Fruit fly (Drosophila melanogaster): ENCODE data around the gene Nep1.
A peak's percentile ranks its signal among the peaks of the same experiment; 100 is the strongest.

Nep1 gene

DNA sequence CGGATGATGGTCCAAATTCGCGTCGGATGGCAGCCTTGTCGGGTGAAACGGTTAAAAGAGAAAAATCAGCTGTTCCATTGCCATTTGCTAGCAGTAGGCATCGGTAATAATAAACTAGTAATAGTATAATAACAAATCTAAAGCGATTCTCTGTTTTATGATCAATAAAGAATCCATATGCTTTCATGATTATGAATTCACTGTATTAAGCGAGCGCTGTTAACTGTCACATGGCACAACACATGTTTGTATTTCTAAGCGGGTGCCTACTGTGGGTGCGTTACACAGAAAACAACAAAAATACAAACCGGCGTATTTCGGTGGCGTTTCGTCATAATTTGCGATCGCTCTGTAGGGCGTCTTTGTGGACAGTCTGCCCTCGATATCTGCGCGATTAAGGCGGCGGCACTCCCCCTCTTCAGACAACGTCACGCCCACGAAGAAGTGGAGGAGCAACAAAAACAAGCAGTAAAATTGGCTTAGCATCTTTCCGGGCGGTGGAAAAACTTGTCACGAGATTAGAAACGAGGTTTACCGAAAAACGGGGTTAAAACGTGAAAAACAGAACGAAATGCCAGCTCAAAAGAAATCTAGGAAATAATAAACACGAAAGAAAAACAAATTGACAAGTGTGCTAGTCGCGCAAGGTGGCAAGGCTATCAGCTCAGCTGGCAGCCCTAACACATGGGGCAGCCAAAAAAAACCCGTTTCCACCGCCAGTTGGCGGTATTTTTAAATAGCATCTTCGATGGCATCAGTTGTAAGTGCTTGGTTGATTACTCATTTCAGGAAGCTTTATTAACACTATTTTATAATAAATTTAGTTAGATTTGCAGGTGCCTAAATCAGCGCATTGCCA, at the start of gene Nep1, which contains the start of gene Mipp2:
TSS of gene Nep1 (plus strand) at position 397 of the 859 bp plus-strand sequence.
TSS of gene Mipp2 (minus strand) at position 663 of the 859 bp plus-strand sequence.
- peak; percentile 45 for TF ChIP-seq noc (tag; optimal IDR thresholded peaks at IDR 0.05)

DNA sequence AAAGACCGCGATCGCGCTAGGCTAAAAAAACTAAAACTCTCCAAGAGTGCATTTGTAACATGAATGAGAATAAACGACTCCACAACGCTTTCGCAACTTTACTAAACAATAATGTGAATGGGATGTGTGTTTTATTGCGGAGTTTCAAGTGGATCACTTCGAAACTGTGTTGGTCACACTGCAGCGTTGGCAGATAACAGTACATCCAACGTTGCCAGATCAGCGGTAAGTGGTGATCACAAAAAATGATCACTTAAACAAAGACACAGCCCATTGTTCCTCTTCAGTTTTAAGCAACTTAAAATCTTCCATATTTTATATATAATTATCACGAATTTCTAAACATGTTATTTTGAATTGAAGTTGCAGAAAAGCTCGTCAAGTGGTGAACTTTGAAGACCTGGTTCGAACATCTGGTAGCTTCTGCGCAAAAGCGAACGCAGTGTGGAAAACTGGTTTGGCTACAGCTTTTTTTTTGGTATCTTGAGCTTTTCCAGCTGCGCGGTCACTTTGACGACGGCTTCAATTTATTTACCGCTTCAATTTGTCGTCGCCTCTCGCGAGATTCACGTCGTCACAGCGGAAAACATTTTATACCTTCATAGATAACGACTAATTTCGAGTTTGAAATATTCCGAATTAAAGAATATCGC, 40.6 kb upstream of the Nep1 start, which contains the start of gene CG5921:
TSS of gene CG5921 (plus strand) at position 547 of the 653 bp plus-strand sequence.
- TF ChIP-seq noc (tag; optimal IDR thresholded peaks at IDR 0.05): no peak

DNA sequence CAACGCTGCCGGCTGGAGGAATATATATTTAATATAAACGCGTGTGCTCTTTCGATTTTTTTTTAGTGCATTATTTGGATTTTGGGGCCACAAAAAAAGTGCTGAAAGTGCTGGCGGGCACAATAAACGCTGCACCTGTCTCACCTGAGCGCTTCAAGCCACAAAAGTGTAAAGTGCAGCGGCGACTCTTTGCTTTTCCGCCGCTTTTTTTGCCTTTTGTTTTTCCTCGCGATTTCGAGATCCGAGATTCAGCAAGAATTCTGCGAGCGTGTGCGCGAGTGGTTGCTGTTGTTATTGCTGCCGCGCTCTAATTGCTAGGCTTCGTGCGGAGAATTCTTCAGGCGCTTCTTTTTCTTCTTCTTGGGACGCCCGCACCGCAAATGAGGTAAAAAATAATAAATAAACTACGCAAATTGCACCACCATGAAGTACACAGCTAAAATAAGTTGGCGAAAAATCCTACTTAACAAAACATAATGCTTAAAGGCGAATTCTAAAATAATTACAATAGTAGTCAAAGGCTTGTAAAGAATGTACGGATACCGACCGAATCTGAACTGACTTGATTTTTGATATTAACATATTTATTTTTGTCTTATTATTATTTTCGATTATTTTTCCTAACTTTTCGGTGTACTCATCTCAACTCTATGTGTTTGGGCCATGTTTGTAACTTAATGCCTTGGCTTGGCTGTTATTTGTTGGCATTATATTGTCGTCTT, 39.9 kb upstream of the Nep1 start:
- TF ChIP-seq noc (tag; optimal IDR thresholded peaks at IDR 0.05): no peak

DNA sequence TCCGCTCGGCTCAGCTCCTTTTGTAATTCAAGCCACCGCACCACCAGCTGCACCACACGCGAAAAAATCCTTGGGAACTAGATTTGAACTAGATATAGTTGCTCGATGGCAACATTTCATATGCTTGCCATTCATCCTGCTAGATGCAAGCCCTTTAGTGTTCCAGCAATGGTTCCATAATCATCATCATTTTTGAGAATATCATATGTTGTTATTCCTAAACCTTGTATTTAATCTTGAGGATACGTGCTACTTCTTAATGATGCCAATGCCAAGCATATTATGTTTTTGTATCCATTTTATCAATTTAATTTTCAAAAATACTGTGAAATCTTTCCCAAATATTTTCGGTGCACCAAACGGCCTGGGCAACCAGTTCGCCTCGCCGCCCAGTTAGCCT, 38.1 kb upstream of the Nep1 start:
- no peak for TF ChIP-seq noc (tag; optimal IDR thresholded peaks at IDR 0.05)

DNA sequence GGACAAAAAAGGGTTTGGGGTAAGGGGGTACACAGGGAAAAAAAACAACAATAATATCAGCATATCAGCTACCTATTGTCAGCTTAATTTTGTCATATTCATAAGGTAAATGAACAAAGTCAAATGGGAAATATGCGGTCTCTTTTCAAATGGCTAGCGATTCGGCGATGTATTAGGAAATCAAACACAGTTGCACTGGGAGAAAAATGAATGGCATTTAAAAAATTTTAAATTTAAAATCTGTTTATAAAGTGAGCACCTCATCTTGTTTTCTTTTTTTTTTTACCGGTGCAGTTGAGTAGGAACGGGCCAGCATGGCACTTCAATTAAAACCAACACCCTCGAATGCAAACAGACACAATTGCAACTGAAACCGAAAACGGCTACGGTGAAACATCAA, 37.0 kb upstream of the Nep1 start:
- no peak for TF ChIP-seq noc (tag; optimal IDR thresholded peaks at IDR 0.05)

DNA sequence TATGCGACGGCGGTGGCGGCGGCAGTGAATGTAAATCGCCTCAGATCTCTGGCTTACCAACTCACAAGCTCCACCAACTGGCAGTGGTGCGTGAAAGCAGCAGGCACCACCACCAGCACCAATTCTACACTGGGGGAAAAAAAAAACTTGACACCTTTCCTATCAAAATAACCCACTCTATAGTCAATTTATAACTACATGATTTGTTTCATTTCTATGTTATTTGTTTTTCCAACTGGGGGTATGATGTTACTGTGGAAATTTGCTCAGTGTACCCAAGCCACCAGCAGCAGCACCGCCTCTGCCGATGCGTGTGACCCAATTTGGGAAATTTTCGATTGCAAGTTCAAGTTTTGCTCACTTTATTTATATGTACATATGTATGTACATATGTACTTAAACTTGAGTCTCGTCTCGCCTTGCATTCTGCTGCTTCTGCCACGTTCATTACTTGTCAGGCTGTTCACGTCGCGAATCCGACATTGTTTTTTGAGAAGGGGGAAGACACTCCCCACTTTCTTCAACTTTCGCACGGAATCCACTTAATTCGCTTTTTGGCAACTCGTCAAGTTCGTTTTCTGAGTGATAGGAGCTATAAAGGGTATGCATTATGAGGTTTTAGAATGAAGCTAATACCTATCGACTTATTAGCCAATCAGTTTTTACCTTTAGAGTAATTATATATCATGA, 31.7 kb upstream of the Nep1 start:
- no peak for TF ChIP-seq noc (tag; optimal IDR thresholded peaks at IDR 0.05)

DNA sequence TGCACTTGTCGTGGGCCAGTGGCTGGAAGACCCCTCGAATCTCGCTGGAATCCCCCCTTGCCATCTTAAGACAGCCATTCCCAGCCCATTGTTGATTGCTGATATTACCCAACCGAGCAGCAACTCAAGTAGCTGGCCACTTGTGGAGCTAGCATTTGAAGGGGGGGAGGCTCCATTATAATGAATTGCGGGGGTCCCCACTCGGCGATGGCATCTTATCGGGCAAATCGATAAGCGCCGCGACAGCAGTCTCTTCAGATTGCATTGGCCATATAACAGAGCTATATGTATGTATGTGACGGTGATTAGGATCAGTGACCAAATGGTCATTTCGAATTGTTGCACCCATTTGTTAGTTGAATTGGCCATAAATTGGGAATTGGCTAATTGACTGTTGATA, 28.8 kb upstream of the Nep1 start:
- no peak for TF ChIP-seq noc (tag; optimal IDR thresholded peaks at IDR 0.05)

DNA sequence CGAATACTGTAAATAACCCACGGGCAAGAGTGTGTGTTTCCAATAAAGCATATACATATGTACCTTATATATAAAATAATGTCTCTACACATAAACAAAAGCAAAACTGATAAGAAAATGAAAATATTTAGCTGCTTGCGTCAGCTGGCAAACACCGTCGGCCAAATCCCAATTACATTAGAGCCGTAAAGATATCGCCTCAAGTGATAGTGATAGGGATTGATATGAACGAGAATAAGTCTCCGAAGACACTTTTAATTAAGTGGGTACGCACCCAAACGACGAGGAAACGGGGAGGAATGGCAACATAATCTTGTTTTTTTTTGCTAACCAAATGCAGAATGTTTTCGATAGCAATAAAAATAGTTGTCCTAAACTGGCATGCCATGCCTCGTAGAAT, 26.5 kb upstream of the Nep1 start:
- TF ChIP-seq noc (tag; optimal IDR thresholded peaks at IDR 0.05): no peak

DNA sequence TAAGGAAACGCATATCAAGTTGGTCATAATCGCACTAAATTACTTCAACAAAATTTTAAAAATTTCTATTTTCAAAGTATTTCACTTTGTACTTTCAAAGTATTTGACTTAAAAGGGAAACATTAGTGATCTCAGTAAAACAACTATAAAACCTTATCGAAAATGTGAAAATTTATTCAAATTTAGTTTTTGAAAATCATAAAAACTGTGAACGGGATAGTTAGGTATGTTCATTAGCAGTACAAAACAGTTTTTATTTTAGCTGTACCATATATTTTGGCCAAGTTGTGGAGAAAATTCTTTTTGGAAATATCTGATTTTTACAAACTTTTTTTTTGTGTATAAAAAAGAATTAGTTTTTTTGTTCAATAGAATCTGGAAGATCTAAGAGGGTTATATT, 24.7 kb upstream of the Nep1 start, which contains the start of gene CG43115:
TSS of gene CG43115 (minus strand) at position 101 of the 400 bp plus-strand sequence.
- no peak for TF ChIP-seq noc (tag; optimal IDR thresholded peaks at IDR 0.05)

DNA sequence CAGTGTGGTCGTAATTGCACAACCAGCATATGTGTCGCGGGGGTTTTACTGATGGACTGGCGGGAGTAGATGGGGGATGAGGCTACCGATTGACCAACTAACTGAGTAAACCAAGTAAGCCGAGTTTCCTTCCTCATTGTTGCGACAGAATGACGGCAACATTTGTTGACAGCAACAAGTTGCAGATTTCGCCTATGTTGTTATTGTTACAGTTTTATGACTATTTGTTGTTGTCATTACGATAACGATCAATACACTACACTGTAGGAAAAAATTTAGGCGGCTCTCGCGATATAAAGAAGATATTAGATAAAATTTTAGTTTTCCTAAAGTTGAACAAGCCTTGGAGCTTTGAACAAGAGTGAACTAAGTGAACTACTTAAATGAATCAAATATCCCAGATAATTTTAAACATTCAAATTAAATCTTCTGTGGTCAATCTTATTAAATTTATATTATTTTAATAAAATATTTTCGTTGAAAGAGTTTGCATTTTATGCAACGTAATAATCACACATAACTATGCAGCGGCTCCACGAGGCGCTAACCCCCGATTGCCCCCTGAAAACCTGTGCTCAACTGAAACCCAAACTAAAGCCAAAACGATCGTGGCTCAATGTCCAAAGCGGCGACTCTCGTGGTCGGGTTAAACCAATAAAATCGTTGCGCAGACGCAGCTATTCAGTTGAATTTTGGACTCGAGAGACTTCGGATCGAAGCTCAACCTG, 23.6 kb upstream of the Nep1 start, which contains the start of gene CG5928:
TSS of gene CG5928 (plus strand) at position 678 of the 728 bp plus-strand sequence.
- TF ChIP-seq noc (tag; optimal IDR thresholded peaks at IDR 0.05): no peak

DNA sequence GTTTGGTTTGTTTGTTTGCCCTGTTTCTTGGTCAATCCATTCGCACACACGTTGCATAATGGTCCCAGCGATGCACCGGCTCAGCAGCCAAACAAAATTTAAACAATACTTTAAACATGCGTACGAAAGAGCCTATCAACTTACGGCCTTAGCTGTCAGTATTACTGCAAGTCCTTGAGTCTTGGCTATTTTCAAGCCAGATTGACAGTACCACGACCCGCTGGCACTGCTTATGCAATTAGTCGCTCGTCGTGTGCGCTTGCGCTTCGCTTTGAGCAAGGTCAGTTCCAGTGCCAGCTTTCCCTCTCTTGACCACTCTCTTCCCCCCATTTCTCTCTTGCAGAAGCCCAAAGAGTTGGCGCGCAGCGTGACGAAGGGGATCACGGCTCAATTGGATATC, 22.3 kb upstream of the Nep1 start:
- no peak for TF ChIP-seq noc (tag; optimal IDR thresholded peaks at IDR 0.05)

DNA sequence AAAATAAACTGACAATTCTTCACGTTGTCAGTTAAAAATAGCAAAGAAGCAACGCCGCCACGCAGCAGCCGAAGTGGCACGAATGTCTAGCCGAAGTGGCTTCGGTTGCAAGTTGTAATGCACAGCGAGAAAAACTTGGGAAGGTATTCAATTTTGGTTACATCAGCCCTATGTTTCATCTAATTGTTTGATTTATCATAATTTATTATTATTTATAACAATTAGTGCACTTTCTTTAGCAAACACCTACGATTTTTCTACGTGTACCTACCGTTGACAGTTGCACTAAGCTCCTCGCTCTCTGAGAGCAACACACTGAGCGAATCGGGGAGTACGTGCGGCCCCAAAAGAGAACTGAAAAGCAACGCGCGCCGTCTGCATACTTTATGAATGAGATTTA, 16.2 kb upstream of the Nep1 start, which contains the start of gene Tsp5D:
TSS of gene Tsp5D (minus strand) at position 13 of the 400 bp plus-strand sequence.
- peak; percentile 16 for TF ChIP-seq noc (tag; optimal IDR thresholded peaks at IDR 0.05)

DNA sequence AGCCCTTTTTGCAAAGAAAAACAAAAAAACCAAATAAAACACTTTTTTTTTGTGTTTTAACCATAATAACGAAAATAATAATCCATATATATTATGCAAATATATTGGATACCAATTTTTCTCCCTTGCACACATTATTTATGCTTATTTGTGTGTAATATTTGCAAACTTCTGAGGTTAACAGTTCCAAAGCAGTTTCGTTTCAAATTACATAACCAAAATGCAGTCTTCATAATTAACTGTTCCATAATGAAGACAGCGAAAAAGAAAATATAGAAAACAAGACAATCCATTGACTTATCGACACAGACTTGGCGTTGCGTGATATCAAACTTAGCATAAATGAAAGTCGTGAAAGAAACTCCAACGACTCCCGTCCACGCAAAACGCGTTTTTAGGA, 15.4 kb upstream of the Nep1 start:
- no peak for TF ChIP-seq noc (tag; optimal IDR thresholded peaks at IDR 0.05)

DNA sequence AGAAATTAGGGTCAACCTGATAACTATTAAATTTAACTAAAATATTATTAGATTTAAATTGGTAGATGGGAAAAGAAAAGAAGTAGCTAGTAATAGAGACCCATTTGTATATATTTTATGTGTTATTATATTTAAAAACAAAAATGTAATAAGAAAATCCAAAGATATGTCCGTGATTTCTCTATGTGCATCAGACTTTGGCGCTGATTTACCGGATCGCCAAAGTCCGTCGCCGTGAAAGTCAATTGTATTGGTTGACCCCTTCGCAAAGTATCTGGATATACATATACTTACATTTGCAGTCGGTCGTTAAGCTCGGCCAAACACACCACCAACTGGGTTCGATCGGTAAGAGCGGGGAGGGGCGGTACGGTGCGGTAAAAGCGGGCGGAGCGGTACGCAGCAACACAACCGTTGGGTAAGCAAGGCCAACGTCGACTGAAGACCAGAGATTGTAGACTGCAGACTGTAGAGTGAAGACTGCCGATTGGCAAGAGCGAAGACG, 13.9 kb upstream of the Nep1 start:
- peak; percentile 23 for TF ChIP-seq noc (tag; optimal IDR thresholded peaks at IDR 0.05)

DNA sequence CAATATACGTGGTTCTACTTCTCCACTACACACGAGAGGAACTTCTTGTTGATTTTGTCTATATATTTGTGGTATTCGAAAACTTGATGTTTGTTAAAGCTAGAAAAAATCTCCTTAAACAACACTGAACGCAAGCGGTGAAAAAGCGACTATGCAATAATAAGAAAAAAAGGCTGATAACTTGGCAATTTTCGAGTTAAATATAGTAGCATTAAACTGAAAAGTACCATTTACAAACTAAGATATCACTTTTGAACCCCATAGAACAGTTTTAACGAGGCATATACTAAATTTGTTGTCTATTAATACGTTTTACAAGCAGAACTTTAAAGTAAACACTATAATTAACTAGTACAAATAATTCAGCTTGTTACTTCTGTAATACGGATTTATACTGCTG, 13.3 kb upstream of the Nep1 start, which contains the start of gene CG4666:
TSS of gene CG4666 (minus strand) at position 101 of the 400 bp plus-strand sequence.
- no peak for TF ChIP-seq noc (tag; optimal IDR thresholded peaks at IDR 0.05)

Data from whole organism, larva.